Worm (Caenorhabditis elegans) whole organism, midembryonic: ENCODE results near the gene igdb-3.

ENCODE experiments used
- T22C8.4 ChIP-seq: fragments of 200-800 bp; sonication (Bioruptor generic); IDR thresholded peaks from 2 replicates; pipeline ENCODE4 v1.3.6; 2022; ENCODE audit warnings: missing genetic modification characterization, missing compliant biosample characterization
- cog-1 ChIP-seq: sonication (generic microtip); optimal IDR thresholded peaks from 2 replicates; lab custom pipeline; 2016; ENCODE audit warnings: missing genetic modification characterization, missing compliant biosample characterization
- flt-1 ChIP-seq: fragments of 200-800 bp; sonication (Bioruptor generic); IDR thresholded peaks from 2 replicates; pipeline ENCODE4 v1.3.6; 2022; ENCODE audit warnings: missing genetic modification characterization, missing compliant biosample characterization
- klf-2 ChIP-seq: fragments of 200-800 bp; sonication (Bioruptor generic); conservative IDR thresholded peaks from 2 replicates; pipeline ENCODE4 v1.3.6; 2022; ENCODE audit warnings: missing genetic modification reagents, missing genetic modification characterization, missing compliant biosample characterization
- med-1 ChIP-seq: sonication (generic microtip); optimal IDR thresholded peaks from 2 replicates; lab custom pipeline; 2017; ENCODE audit warnings: missing genetic modification characterization, mild to moderate bottlenecking, missing compliant biosample characterization, antibody characterized with exemption, missing genetic modification reagents; ENCODE audit not compliant: insufficient read depth
- ref-1 ChIP-seq: fragments of 200-800 bp; sonication (Bioruptor generic); conservative IDR thresholded peaks from 2 replicates; pipeline ENCODE4 v1.3.6; 2022; ENCODE audit warnings: missing genetic modification reagents, missing genetic modification characterization, missing compliant biosample characterization
- tab-1 ChIP-seq: fragments of 200-800 bp; sonication (Bioruptor generic); IDR thresholded peaks from 2 replicates; pipeline ENCODE4 v1.3.6; 2022; ENCODE audit warnings: missing genetic modification characterization, missing compliant biosample characterization
- ztf-23 ChIP-seq: fragments of 200-800 bp; sonication (Bioruptor generic); IDR thresholded peaks from 2 replicates; pipeline ENCODE4 v1.3.6; 2022; ENCODE audit warnings: missing genetic modification reagents, missing genetic modification characterization, missing compliant biosample characterization
- ztf-29 ChIP-seq: fragments of 200-800 bp; sonication (Bioruptor generic); IDR thresholded peaks from 2 replicates; pipeline ENCODE4 v1.3.6; 2022; ENCODE audit warnings: missing genetic modification reagents, missing genetic modification characterization, missing compliant biosample characterization

The igdb-3 gene

DNA sequence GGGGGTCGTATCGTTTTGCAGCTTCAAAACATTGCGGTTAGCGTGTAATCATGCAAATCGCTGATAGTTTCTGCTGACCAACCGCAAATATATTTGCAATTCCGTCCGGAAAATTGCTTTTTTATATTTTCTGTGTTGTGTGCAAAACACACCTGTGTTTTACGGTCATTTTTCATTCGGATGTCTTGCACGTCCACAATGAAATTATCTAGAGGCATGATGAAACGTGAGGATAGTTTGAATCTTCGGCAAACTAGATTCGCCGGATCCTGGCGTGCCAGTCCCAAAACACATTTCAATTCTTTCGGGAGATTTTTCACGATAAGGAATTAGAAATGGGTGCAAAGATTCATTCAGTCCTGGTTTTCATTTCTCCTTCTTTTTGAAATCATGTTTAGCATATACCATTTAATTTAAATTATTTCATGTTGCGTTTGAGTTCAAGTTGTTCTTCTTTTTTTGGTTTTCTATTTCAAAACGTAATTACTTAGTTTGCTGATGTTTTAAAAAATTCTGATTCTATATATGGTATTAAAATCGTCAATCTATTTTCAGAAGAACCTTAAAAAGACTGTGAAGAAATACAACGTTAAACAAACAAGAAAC, 30.2 kb upstream of the igdb-3 start, which contains the start of gene C03B1.5:
Gene C03B1.5, plus strand, starts transcription at position 556 of the 606 bp plus-strand sequence.
- no peak for TF ChIP-seq cog-1
- TF ChIP-seq tab-1 (GFP tag; lab: Robert Waterston, UW): no peak
- no peak for TF ChIP-seq med-1
- no peak for TF ChIP-seq flt-1 (GFP tag; lab: Robert Waterston, UW)
- no peak for TF ChIP-seq ztf-23
- no peak for TF ChIP-seq klf-2 (GFP tag; lab: Robert Waterston, UW)
- no peak for TF ChIP-seq ref-1 (GFP tag; lab: Robert Waterston, UW)
- no peak for TF ChIP-seq ztf-29
- no peak for TF ChIP-seq T22C8.4 (GFP tag; lab: Robert Waterston, UW)

DNA sequence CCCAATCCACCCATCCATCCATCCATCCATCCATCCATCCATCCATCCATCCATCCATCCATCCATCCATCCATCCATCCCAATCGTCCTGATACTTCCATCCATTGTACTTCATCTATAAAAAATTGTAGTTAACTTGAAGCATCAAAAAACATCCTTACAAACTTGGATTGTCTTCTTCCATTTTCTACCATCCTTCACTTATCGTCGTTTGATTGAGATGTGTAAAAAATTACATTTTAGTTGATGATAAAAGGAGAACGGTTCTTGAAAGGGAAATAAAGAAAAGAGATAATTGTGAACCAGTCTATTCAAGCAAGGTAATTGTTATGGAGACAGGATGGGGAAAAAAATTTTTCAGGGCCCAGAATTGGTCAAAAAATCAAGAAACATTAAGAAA, 27.5 kb upstream of the igdb-3 start, which contains the start of gene C03B1.10:
Gene C03B1.10, minus strand, starts transcription at position 101 of the 400 bp plus-strand sequence.
- TF ChIP-seq ztf-29 (no peak), ztf-23 (no peak), klf-2 (GFP tag; lab: Robert Waterston, UW) (no peak)

DNA sequence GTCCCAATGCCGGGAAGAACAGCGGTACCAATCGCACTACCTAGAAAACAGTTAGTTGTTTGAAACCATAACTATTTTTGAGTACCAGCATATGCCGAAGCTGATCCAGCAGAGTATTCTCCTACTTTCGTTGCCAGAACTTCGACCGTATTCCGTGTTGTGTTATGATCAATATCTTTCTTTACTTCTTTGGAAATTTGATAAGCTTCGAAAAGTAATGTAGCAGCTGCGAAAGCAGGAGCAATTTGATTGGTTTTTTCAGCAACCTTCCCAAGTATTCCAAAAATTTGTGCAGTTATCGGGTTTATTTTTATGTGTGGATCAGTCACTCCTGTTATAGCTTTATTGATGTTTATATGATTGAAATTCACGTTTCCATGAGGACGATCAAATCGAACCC, 25.2 kb upstream of the igdb-3 start:
- TF ChIP-seq klf-2 (GFP tag; lab: Robert Waterston, UW) (no peak), med-1 (no peak), T22C8.4 (GFP tag; lab: Robert Waterston, UW) (no peak), flt-1 (GFP tag; lab: Robert Waterston, UW) (no peak), tab-1 (GFP tag; lab: Robert Waterston, UW) (no peak), cog-1 (no peak), ref-1 (GFP tag; lab: Robert Waterston, UW) (no peak), ztf-29 (no peak), ztf-23 (no peak)

DNA sequence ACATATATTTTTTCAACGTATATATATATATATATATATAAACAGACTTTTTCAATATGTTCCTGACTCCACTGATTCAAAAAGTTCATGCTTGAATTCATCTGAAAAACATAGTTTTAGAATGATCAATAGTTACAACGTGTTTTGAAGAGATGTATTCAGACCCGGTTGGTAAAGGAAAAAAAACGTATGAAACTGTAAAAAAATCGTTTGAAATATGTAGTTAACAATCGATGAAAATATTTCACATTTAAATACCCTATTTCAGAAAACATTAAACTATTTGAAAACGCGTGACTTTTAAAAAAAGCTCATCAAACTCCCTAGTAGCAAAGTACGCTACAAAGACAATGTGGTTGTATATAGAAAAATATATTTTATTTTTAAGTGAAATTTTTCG, 24.6 kb upstream of the igdb-3 start, which contains the start of gene C03B1.14:
Gene C03B1.14, minus strand, starts transcription at position 101 of the 400 bp plus-strand sequence.
- TF ChIP-seq T22C8.4 (GFP tag; lab: Robert Waterston, UW) (no peak), klf-2 (GFP tag; lab: Robert Waterston, UW) (no peak), med-1 (no peak), ztf-29 (no peak), cog-1 (no peak), ref-1 (GFP tag; lab: Robert Waterston, UW) (no peak), ztf-23 (no peak), tab-1 (GFP tag; lab: Robert Waterston, UW) (no peak), flt-1 (GFP tag; lab: Robert Waterston, UW) (no peak)

DNA sequence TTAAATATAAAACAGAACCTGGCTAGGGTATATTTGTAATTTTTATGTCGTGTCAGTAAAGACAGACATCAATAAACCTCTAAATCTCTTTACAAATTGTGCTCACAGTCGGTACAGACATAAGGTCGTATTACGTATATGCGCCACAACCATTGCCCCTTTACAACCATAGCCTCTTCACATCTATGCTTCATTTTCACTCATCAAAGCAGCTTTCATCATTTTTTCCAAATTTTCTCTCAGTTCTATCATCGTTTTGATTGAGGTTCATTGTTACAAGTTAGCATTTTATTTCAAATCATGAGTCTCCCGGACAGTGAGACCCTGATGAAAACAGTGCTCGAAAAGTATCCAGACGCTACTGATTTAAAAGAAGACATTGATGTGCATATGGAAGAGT, 21.1 kb upstream of the igdb-3 start, which contains the start of gene C03B1.4:
Gene C03B1.4, plus strand, starts transcription at position 301 of the 400 bp plus-strand sequence.
- TF ChIP-seq ztf-23 (no peak), flt-1 (GFP tag; lab: Robert Waterston, UW) (no peak), tab-1 (GFP tag; lab: Robert Waterston, UW) (no peak), ztf-29 (no peak), klf-2 (GFP tag; lab: Robert Waterston, UW) (no peak), med-1 (no peak)

DNA sequence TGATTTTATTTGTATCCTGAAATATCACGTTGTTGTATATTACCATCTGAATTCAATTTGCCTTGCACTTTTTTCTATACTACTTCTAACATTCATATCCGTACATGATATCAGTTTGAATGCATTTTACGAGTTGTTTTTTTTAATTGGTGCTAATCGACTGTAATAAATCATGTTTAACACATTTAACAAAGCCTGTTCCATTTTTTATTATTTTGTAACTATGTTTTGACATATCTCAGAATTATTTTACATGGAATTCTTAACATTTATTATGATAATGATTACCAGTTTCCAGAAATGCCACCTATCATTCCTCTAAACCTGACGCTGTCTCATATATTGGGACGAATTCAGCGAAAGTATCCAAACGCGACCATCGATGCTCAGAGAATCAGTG, 19.6 kb upstream of the igdb-3 start, which contains the start of gene C03B1.3:
Gene C03B1.3, plus strand, starts transcription at position 301 of the 400 bp plus-strand sequence.
- TF ChIP-seq flt-1 (GFP tag; lab: Robert Waterston, UW): no peak
- TF ChIP-seq ztf-23: no peak
- no peak for TF ChIP-seq T22C8.4 (GFP tag; lab: Robert Waterston, UW)
- no peak for TF ChIP-seq med-1
- no peak for TF ChIP-seq ztf-29
- no peak for TF ChIP-seq ref-1 (GFP tag; lab: Robert Waterston, UW)
- no peak for TF ChIP-seq tab-1 (GFP tag; lab: Robert Waterston, UW)
- TF ChIP-seq klf-2 (GFP tag; lab: Robert Waterston, UW): no peak
- no peak for TF ChIP-seq cog-1

DNA sequence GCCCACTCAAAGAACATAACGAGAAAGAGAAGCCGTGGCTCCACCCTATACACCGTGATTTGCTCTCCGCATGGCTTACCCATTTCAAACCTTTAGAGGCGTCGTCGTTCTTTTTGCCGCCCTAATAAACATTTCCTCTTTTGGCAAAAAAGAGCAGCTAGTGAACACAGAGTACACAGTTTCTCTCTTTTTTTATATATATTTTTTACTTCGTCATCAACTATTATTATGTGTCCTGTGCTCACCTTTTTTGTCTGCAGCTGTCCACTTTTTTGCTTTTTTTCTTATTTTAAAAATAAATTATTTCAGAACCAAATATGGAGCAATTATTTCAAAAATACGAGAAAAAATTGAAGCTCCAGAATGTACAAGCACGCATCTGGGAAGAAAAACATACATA, 15.6 kb upstream of the igdb-3 start, which contains the start of gene C03B1.2:
Gene C03B1.2, plus strand, starts transcription at position 301 of the 400 bp plus-strand sequence.
- TF ChIP-seq T22C8.4 (GFP tag; lab: Robert Waterston, UW) (no peak), flt-1 (GFP tag; lab: Robert Waterston, UW) (no peak), klf-2 (GFP tag; lab: Robert Waterston, UW) (no peak), med-1 (no peak), ref-1 (GFP tag; lab: Robert Waterston, UW) (no peak), ztf-23 (no peak), ztf-29 (no peak), tab-1 (GFP tag; lab: Robert Waterston, UW) (no peak), cog-1 (no peak)

DNA sequence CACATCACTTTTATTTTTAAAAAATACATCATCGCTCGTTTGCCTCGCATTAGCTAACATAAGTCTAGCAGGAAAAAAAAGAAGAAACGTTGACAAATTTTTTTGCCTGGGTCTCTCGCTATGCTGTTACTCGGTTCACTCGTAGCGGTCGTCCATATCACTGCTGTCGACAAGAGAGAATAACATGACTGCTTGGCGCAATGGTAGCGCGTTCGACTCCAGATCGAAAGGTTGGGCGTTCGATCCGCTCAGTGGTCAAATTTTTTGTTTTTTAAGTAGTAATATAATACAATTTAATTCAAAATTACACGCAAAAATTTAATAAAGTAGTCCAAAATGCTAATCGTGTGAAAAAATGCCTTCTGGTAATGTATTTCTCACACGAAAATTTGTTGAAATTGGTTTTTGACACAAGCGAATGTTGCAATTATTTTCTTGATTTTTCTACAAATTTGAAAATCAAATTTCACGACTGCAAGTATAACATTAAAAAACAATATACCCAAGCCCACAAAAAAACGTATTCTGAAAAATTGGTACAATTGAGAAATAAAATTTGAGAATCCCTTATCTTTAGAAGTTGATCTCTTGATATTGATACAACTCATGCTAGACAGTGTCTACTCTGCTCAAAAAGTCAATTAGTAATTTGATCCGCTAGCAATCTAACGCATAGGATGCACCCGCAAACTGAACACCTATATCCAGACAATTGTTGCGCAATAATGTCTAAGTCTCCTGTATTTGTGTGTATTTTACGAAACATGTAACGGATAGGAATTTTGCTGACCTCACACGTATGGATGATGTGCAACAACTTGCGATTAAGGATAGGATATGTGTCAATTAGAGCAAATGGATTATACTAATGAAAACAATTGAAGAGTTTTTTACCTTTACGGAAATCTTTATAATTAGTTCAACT, 13.8 kb upstream of the igdb-3 start:
- TF ChIP-seq T22C8.4 (GFP tag; lab: Robert Waterston, UW) (peak; percentile 75), tab-1 (GFP tag; lab: Robert Waterston, UW) (peak; percentile 87), med-1 (peak; percentile 38), ztf-29 (peak; percentile 85), cog-1 (peak; percentile 57), ref-1 (GFP tag; lab: Robert Waterston, UW) (peak; percentile 78), klf-2 (GFP tag; lab: Robert Waterston, UW) (peak; percentile 86), ztf-23 (peak; percentile 87), flt-1 (GFP tag; lab: Robert Waterston, UW) (peak; percentile 94)

DNA sequence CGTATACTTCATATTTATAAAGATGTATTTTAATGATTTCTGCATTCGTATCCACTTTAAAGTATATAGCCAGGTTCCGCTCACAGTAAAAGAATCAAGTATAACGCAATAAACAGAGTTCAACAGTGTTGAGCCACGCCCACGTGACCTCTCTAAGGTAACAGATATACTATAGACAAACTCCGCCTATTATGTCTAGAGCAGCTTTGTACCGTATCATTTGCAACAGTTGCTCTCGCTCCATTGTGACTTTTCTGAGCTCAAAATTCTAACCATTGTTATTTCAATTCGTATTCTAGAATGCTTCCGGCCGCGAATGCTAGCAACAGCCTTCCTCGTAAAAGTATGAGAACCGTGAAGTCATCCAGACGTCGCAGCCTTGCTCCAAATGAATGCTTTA, 11.9 kb upstream of the igdb-3 start, which contains the start of gene C03B1.17:
Gene C03B1.17, plus strand, starts transcription at position 301 of the 400 bp plus-strand sequence.
- no peak for TF ChIP-seq cog-1
- TF ChIP-seq T22C8.4 (GFP tag; lab: Robert Waterston, UW): no peak
- no peak for TF ChIP-seq med-1
- no peak for TF ChIP-seq ztf-29
- TF ChIP-seq ref-1 (GFP tag; lab: Robert Waterston, UW): no peak
- no peak for TF ChIP-seq klf-2 (GFP tag; lab: Robert Waterston, UW)
- TF ChIP-seq flt-1 (GFP tag; lab: Robert Waterston, UW): no peak
- TF ChIP-seq tab-1 (GFP tag; lab: Robert Waterston, UW): no peak
- no peak for TF ChIP-seq ztf-23
